Worm (Caenorhabditis elegans): Measurements from ENCODE around the gene oac-12.

ce11 chrV:4364517-4364916 lies 32.2 kb upstream of the oac-12 start, which contains the start of gene grl-13:
- TF ChIP-seq med-1 (GFP tag; optimal IDR thresholded peaks at IDR 0.05; ENCODE audit: insufficient read depth) (no peak), flt-1 (GFP tag; IDR thresholded peaks at IDR 0.05) (no peak), ztf-29 (GFP tag; IDR thresholded peaks at IDR 0.05) (no peak), T22C8.4 (GFP tag; IDR thresholded peaks at IDR 0.05) (no peak), tab-1 (GFP tag; IDR thresholded peaks at IDR 0.05) (no peak), klf-2 (GFP tag; conservative IDR thresholded peaks at IDR 0.05) (no peak), ref-1 (GFP tag; conservative IDR thresholded peaks at IDR 0.05) (no peak), cog-1 (tag; optimal IDR thresholded peaks at IDR 0.05) (no peak), ztf-23 (GFP tag; IDR thresholded peaks at IDR 0.05) (no peak)
